Fruit fly (Drosophila melanogaster) whole organism, prepupa: ENCODE results near the gene CG31191.

Experiments
- Blimp-1 ChIP-seq: fragments of 200-800 bp; sonication (Bioruptor generic); optimal IDR thresholded peaks from 3 replicates; lab custom pipeline; 2017; ENCODE audit warnings: missing biosample characterization, missing genetic modification characterization, mild to moderate bottlenecking, moderate library complexity, missing genetic modification reagents
- CG10669 ChIP-seq: fragments of 200-800 bp; sonication (Bioruptor generic); optimal IDR thresholded peaks from 3 replicates; lab custom pipeline; 2018; ENCODE audit warnings: missing biosample characterization, mild to moderate bottlenecking, missing genetic modification characterization, moderate library complexity
- CG11294 ChIP-seq: fragments of 200-800 bp; sonication (Bioruptor generic); IDR thresholded peaks from 2 replicates; pipeline ENCODE4 v1.3.6; 2022; ENCODE audit warnings: missing biosample characterization, missing genetic modification characterization
- CG11902 ChIP-seq: fragments of 200-800 bp; sonication (Bioruptor generic); optimal IDR thresholded peaks from 3 replicates; lab custom pipeline; 2016; ENCODE audit warnings: missing biosample characterization, missing genetic modification characterization
- CG15336 ChIP-seq: fragments of 200-800 bp; sonication (Bioruptor generic); IDR thresholded peaks from 2 replicates; pipeline ENCODE4 v1.3.6; 2022; ENCODE audit warnings: missing biosample characterization, missing genetic modification characterization
- CG1621 ChIP-seq: fragments of 200-800 bp; sonication (Bioruptor generic); optimal IDR thresholded peaks from 3 replicates; lab custom pipeline; 2018; ENCODE audit warnings: missing biosample characterization, mild to moderate bottlenecking, missing genetic modification characterization
- CG16779 ChIP-seq: fragments of 200-800 bp; sonication (Bioruptor generic); optimal IDR thresholded peaks from 3 replicates; lab custom pipeline; 2017; ENCODE audit warnings: missing biosample characterization, mild to moderate bottlenecking, missing genetic modification characterization
- CG3032 ChIP-seq: fragments of 200-800 bp; optimal IDR thresholded peaks from 2 replicates; lab custom pipeline; 2019; ENCODE audit warnings: missing biosample characterization, mild to moderate bottlenecking, missing genetic modification characterization, moderate library complexity
- CG31627 ChIP-seq: fragments of 200-800 bp; sonication (Bioruptor generic); optimal IDR thresholded peaks from 3 replicates; lab custom pipeline; 2016; ENCODE audit warnings: missing biosample characterization, missing genetic modification characterization
- CG32006 ChIP-seq: fragments of 200-800 bp; sonication (Bioruptor generic); optimal IDR thresholded peaks from 3 replicates; lab custom pipeline; 2017; ENCODE audit warnings: missing biosample characterization, mild to moderate bottlenecking, missing genetic modification characterization
- CG34406 ChIP-seq: fragments of 200-800 bp; sonication (Bioruptor generic); optimal IDR thresholded peaks from 3 replicates; lab custom pipeline; 2016; ENCODE audit warnings: missing biosample characterization, missing genetic modification characterization
- CG4318 ChIP-seq: fragments of 200-800 bp; sonication (Bioruptor generic); optimal IDR thresholded peaks from 3 replicates; lab custom pipeline; 2017; ENCODE audit warnings: missing biosample characterization, mild to moderate bottlenecking, missing genetic modification characterization
- CG6163 ChIP-seq: fragments of 200-800 bp; sonication (Bioruptor generic); IDR thresholded peaks from 3 replicates; pipeline ENCODE4 v1.3.6; 2022; ENCODE audit warnings: missing biosample characterization, missing genetic modification characterization
- CG6276 ChIP-seq: fragments of 200-800 bp; sonication (Bioruptor generic); optimal IDR thresholded peaks from 2 replicates; lab custom pipeline; 2017; ENCODE audit warnings: missing biosample characterization, mild to moderate bottlenecking, missing genetic modification characterization
- CG6808 ChIP-seq: fragments of 200-800 bp; sonication (Bioruptor generic); optimal IDR thresholded peaks from 3 replicates; lab custom pipeline; 2017; ENCODE audit warnings: missing biosample characterization, missing genetic modification characterization, mild to moderate bottlenecking, moderate library complexity, missing genetic modification reagents
- CG6854 ChIP-seq: fragments of 200-800 bp; sonication (Bioruptor generic); optimal IDR thresholded peaks from 2 replicates; lab custom pipeline; 2017; ENCODE audit warnings: missing biosample characterization, mild to moderate bottlenecking, missing genetic modification characterization
- CG8119 ChIP-seq: fragments of 200-800 bp; sonication (Bioruptor generic); IDR thresholded peaks from 3 replicates; pipeline ENCODE4 v1.3.6; 2022; ENCODE audit warnings: missing biosample characterization, missing genetic modification characterization
- CG8632 ChIP-seq: fragments of 200-800 bp; sonication (Bioruptor generic); optimal IDR thresholded peaks from 3 replicates; lab custom pipeline; 2016; ENCODE audit warnings: missing biosample characterization, missing genetic modification characterization
- CG9139 ChIP-seq: fragments of 200-800 bp; sonication (Bioruptor generic); optimal IDR thresholded peaks from 3 replicates; lab custom pipeline; 2017; ENCODE audit warnings: missing biosample characterization, mild to moderate bottlenecking, missing genetic modification characterization
- Eip78C ChIP-seq: fragments of 200-800 bp; sonication (Bioruptor generic); peaks from one replicate; lab custom pipeline; 2016; ENCODE audit warnings: missing biosample characterization, missing genetic modification characterization
- Gug ChIP-seq: fragments of 200-800 bp; sonication (Bioruptor generic); IDR thresholded peaks from 2 replicates; pipeline ENCODE4 v1.3.6; 2022; ENCODE audit warnings: missing biosample characterization, missing genetic modification characterization
- Hr38 ChIP-seq: sonication (Bioruptor generic); optimal IDR thresholded peaks from 2 replicates; lab custom pipeline; 2016; ENCODE audit warnings: missing biosample characterization, missing genetic modification characterization
- Hr39 ChIP-seq: fragments of 200-800 bp; sonication (Bioruptor generic); optimal IDR thresholded peaks from 2 replicates; lab custom pipeline; 2016; ENCODE audit warnings: missing biosample characterization, missing genetic modification characterization
- Hr4 ChIP-seq: fragments of 200-800 bp; sonication (Bioruptor generic); optimal IDR thresholded peaks from 3 replicates; lab custom pipeline; 2016; ENCODE audit warnings: missing biosample characterization, missing genetic modification characterization
- OdsH ChIP-seq: fragments of 200-800 bp; sonication (Bioruptor generic); optimal IDR thresholded peaks from 3 replicates; lab custom pipeline; 2016; ENCODE audit warnings: missing biosample characterization, missing genetic modification characterization
- Sox102F ChIP-seq: fragments of 200-800 bp; sonication (Bioruptor generic); optimal IDR thresholded peaks from 2 replicates; lab custom pipeline; 2016; ENCODE audit warnings: missing biosample characterization, mild to moderate bottlenecking, missing genetic modification characterization
- Sox14 ChIP-seq: fragments of 200-800 bp; sonication (Bioruptor generic); optimal IDR thresholded peaks from 3 replicates; lab custom pipeline; 2016; ENCODE audit warnings: missing biosample characterization, missing genetic modification characterization
- achi ChIP-seq: fragments of 200-800 bp; sonication (Bioruptor generic); optimal IDR thresholded peaks from 3 replicates; lab custom pipeline; 2016; ENCODE audit warnings: missing biosample characterization, missing genetic modification characterization
- dsx ChIP-seq: fragments of 200-800 bp; optimal IDR thresholded peaks from 3 replicates; lab custom pipeline; 2019; ENCODE audit warnings: missing biosample characterization, mild to moderate bottlenecking, missing genetic modification characterization, moderate library complexity; ENCODE audit not compliant: poor library complexity, severe bottlenecking
- eg ChIP-seq: fragments of 200-800 bp; sonication (Bioruptor generic); IDR thresholded peaks from 3 replicates; pipeline ENCODE4 v1.3.6; 2022; ENCODE audit warnings: missing biosample characterization, missing genetic modification characterization
- esn ChIP-seq: fragments of 200-800 bp; sonication (Bioruptor generic); optimal IDR thresholded peaks from 2 replicates; lab custom pipeline; 2016; ENCODE audit warnings: missing biosample characterization, mild to moderate bottlenecking, missing genetic modification characterization, moderate library complexity
- fd59A ChIP-seq: fragments of 200-800 bp; sonication (Bioruptor generic); optimal IDR thresholded peaks from 2 replicates; lab custom pipeline; 2017; ENCODE audit warnings: missing biosample characterization, mild to moderate bottlenecking, missing genetic modification characterization, missing genetic modification reagents
- fkh ChIP-seq: fragments of 200-800 bp; sonication (Bioruptor generic); optimal IDR thresholded peaks from 3 replicates; lab custom pipeline; 2017; ENCODE audit warnings: missing biosample characterization, mild to moderate bottlenecking, missing genetic modification characterization, moderate library complexity
- lz ChIP-seq: fragments of 200-800 bp; sonication (Bioruptor generic); optimal IDR thresholded peaks from 3 replicates; lab custom pipeline; 2016; ENCODE audit warnings: missing biosample characterization, missing genetic modification characterization
- net ChIP-seq: fragments of 200-800 bp; sonication (Bioruptor generic); optimal IDR thresholded peaks from 3 replicates; lab custom pipeline; 2016; ENCODE audit warnings: missing biosample characterization, missing genetic modification characterization
- salr ChIP-seq, 2 experiments: fragments of 200-800 bp; sonication (Bioruptor generic); optimal IDR thresholded peaks; 3 replicates each; lab custom pipeline; 2016 to 2018; ENCODE audit warnings: missing biosample characterization in 2 of 2, missing genetic modification characterization in 2 of 2, mild to moderate bottlenecking in 1 of 2
- spab ChIP-seq: fragments of 200-800 bp; sonication (Bioruptor generic); optimal IDR thresholded peaks from 2 replicates; lab custom pipeline; 2017; ENCODE audit warnings: missing biosample characterization, mild to moderate bottlenecking, missing genetic modification characterization, missing genetic modification reagents
- svp ChIP-seq: fragments of 200-800 bp; sonication (Bioruptor generic); peaks from one replicate; lab custom pipeline; 2016; ENCODE audit warnings: missing biosample characterization, missing genetic modification characterization
- vri ChIP-seq: fragments of 200-800 bp; sonication (Bioruptor generic); optimal IDR thresholded peaks from 3 replicates; lab custom pipeline; 2016; ENCODE audit warnings: missing biosample characterization, mild to moderate bottlenecking, missing genetic modification characterization

Gene CG31191

dm6 chr3R:20954531-20954930 is 9.2 kb upstream of the CG31191 start:
- peak; percentile 22 for TF ChIP-seq Eip78C (GFP tag; lab: Kevin White, UChicago)
- no peak for TF ChIP-seq CG6163 (GFP tag; lab: Robert Waterston, UW)
- TF ChIP-seq svp = peak; percentile 94
- TF ChIP-seq, all 60 proteins: peak for 2

DNA sequence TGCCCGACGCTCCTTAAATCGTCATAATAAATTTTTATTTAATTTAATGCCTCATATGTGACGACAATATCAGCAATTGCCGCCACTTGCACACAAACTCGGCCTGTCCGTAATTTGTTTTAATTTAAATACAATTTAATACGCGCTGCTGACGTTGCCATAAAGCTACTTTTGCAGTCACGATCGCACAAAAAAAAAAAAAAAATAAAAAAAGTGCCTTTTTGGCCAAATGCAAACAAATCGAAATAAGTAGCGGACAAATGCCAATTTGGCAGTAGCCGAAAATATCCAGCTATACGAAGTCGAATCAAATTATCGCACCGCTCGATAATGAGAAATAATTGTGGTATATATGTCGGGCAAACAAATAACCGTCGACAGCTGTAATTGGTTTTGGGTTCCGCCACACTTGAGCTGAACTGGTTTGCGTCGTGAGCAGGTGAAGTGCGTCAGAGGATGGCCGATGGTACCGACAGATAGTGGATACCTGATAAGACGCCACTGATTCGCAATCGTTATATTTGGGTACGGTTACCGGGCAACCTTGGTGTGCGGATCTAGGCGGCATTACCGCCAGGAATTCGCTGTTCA is 7.2 kb upstream of the CG31191 start:
- TF ChIP-seq CG11902 = no peak
- peak; percentile 13 for TF ChIP-seq fkh
- no peak for TF ChIP-seq CG16779
- TF ChIP-seq Eip78C (GFP tag; lab: Kevin White, UChicago) = no peak
- peak; percentile 61 for TF ChIP-seq vri
- TF ChIP-seq Hr38 (GFP tag; lab: Kevin White, UChicago) = no peak
- no peak for TF ChIP-seq fd59A (GFP tag; lab: Kevin White, UChicago)
- no peak for TF ChIP-seq CG9139 (GFP tag; lab: Kevin White, UChicago)
- TF ChIP-seq Hr4 (GFP tag; lab: Kevin White, UChicago) = no peak

- TF ChIP-seq vri = peak; percentile 30
- no peak for TF ChIP-seq Hr39 (GFP tag; lab: Kevin White, UChicago)
- TF ChIP-seq fkh = peak; percentile 85
- peak; percentile 42 for TF ChIP-seq Eip78C (GFP tag; lab: Kevin White, UChicago)
- no peak for TF ChIP-seq Sox14 (GFP tag; lab: Kevin White, UChicago)
- TF ChIP-seq, all 60 proteins: peak for 3
Observed at dm6 chr3R:20951353-20951955, 6.1 kb upstream of the CG31191 start.

dm6 chr3R:20950677-20951018 is 5.3 kb upstream of the CG31191 start:
- TF ChIP-seq Blimp-1 (GFP tag; lab: Kevin White, UChicago) (no peak), CG1621 (tag; lab: Kevin White, UChicago) (no peak), Gug (no peak), CG6808 (no peak), CG31627 (GFP tag; lab: Kevin White, UChicago) (no peak), esn (GFP tag; lab: Kevin White, UChicago) (no peak), CG34406 (GFP tag; lab: Kevin White, UChicago) (no peak), CG10669 (GFP tag; lab: Kevin White, UChicago) (no peak)

dm6 chr3R:20949749-20950676 is 4.7 kb upstream of the CG31191 start:
- TF ChIP-seq CG32006 (GFP tag; lab: Kevin White, UChicago) = peak; percentile 32
- no peak for TF ChIP-seq CG10669 (GFP tag; lab: Kevin White, UChicago)
- no peak for TF ChIP-seq CG11294 (GFP tag; lab: Robert Waterston, UW)
- TF ChIP-seq CG34406 (GFP tag; lab: Kevin White, UChicago) = peak; percentile 11
- TF ChIP-seq Gug = no peak
- peak; percentile 5 for TF ChIP-seq achi
- TF ChIP-seq net (GFP tag; lab: Kevin White, UChicago) = no peak
- TF ChIP-seq Eip78C (GFP tag; lab: Kevin White, UChicago) = peak; percentile 78
- TF ChIP-seq eg (GFP tag; lab: Robert Waterston, UW) = peak; percentile 28; the same call in 1 of the 3 replicates
- no peak for TF ChIP-seq lz
- peak; percentile 39 for TF ChIP-seq Hr4 (GFP tag; lab: Kevin White, UChicago)
- no peak for TF ChIP-seq CG6808
- peak; percentile 32 for TF ChIP-seq OdsH (GFP tag; lab: Kevin White, UChicago)
- TF ChIP-seq CG6276 (GFP tag; lab: Kevin White, UChicago) = peak; percentile 22
- TF ChIP-seq CG8119 (GFP tag; lab: Robert Waterston, UW) = 0 out of 3 replicates have a peak, but pooled peaks have one; percentile 29
- TF ChIP-seq Sox102F = no peak
- TF ChIP-seq salr (GFP tag; optimal IDR thresholded peaks at IDR 0.05; lab: Kevin White, UChicago) = peak in 1 of 2 experiments; percentile 13
- TF ChIP-seq CG3032 (tag; lab: Kevin White, UChicago) = no peak
- TF ChIP-seq CG6854 (GFP tag; lab: Kevin White, UChicago) = no peak
- TF ChIP-seq dsx (GFP tag; lab: Kevin White, UChicago) = no peak
- TF ChIP-seq svp = peak; percentile 67
- peak; percentile 14; the same call in 1 of the 2 replicates for TF ChIP-seq CG15336
- TF ChIP-seq CG4318 (GFP tag; lab: Kevin White, UChicago) = peak; percentile 4
- peak; percentile 33 for TF ChIP-seq CG8632 (GFP tag; lab: Kevin White, UChicago)
- TF ChIP-seq fkh = peak; percentile 55
- no peak for TF ChIP-seq spab (GFP tag; lab: Kevin White, UChicago)
- TF ChIP-seq, all 60 proteins: peak for 15
